Worm (Caenorhabditis elegans): ENCODE results near the gene npr-26.

DNA sequence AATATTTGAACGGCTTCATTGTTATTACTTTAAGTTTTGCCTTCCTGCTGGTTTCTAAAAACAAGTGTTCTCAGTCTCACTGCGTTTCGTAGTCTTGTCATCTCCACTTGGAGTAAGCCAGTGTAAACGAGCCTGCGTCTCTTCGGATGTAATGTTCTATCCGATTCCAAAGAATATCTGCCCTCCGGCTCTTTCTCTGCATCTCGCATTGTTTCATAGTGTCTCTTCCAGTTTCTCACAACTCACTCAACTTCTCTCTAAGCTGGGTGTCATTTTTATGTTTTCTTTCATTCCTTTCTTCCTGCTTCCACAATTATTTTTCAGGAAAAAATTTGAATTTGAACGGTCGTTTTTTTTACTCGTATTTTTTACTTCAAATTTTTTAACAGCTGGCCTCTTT is 9.3 kb upstream of the npr-26 start:
- TF ChIP-seq nhr-77 (tag; optimal IDR thresholded peaks at IDR 0.05): peak; percentile 40
- no peak for TF ChIP-seq nhr-20 (tag; optimal IDR thresholded peaks at IDR 0.05)
- no peak for TF ChIP-seq aly-2 (tag; optimal IDR thresholded peaks at IDR 0.05)
- no peak for TF ChIP-seq nhr-237 (tag; optimal IDR thresholded peaks at IDR 0.05)
